Worm (Caenorhabditis elegans) whole organism, early embryonic: ENCODE results near the gene ttr-10.
A peak's percentile ranks its signal among the peaks of the same experiment; 100 is the strongest.

ENCODE experiments used
- B0310.2 ChIP-seq: sonication (generic microtip); optimal IDR thresholded peaks from 2 replicates; lab custom pipeline; 2016; ENCODE audit warnings: mild to moderate bottlenecking, missing genetic modification characterization, missing compliant biosample characterization
- F13C5.2 ChIP-seq: sonication (generic microtip); optimal IDR thresholded peaks from 2 replicates; lab custom pipeline; 2017; ENCODE audit warnings: mild to moderate bottlenecking, missing genetic modification characterization, inconsistent platforms, missing compliant biosample characterization
- aly-1 ChIP-seq: sonication (generic microtip); optimal IDR thresholded peaks from 2 replicates; lab custom pipeline; 2016; ENCODE audit warnings: missing genetic modification characterization, missing compliant biosample characterization
- ama-1 ChIP-seq: fragments of 150-350 bp; optimal IDR thresholded peaks from 2 replicates; lab custom pipeline; 2014
- ceh-13 ChIP-seq: fragments of 200-800 bp; sonication (Bioruptor generic); optimal IDR thresholded peaks from 2 replicates; lab custom pipeline; 2018; ENCODE audit warnings: mild to moderate bottlenecking, missing genetic modification characterization, missing compliant biosample characterization
- ceh-36 ChIP-seq: sonication (generic microtip); optimal IDR thresholded peaks from 2 replicates; lab custom pipeline; 2016; ENCODE audit warnings: missing genetic modification characterization, inconsistent platforms, missing compliant biosample characterization
- ets-7 ChIP-seq: sonication (generic microtip); optimal IDR thresholded peaks from 2 replicates; lab custom pipeline; 2016; ENCODE audit warnings: missing genotype, missing genetic modification characterization, missing compliant biosample characterization
- flt-1 ChIP-seq: fragments of 200-800 bp; sonication (Bioruptor generic); IDR thresholded peaks from 2 replicates; pipeline ENCODE4 v1.3.6; 2022; ENCODE audit warnings: missing genetic modification characterization, missing compliant biosample characterization
- hmbx-1 ChIP-seq: sonication (generic microtip); optimal IDR thresholded peaks from 2 replicates; lab custom pipeline; 2016; ENCODE audit warnings: mild to moderate bottlenecking, missing genetic modification characterization, missing compliant biosample characterization
- hmg-4 ChIP-seq: fragments of 200-800 bp; sonication (Bioruptor generic); optimal IDR thresholded peaks from 2 replicates; lab custom pipeline; 2018; ENCODE audit warnings: mild to moderate bottlenecking, missing genetic modification characterization, missing compliant biosample characterization
- hnd-1 ChIP-seq: sonication (generic microtip); optimal IDR thresholded peaks from 2 replicates; lab custom pipeline; 2016; ENCODE audit warnings: missing genetic modification characterization, missing compliant biosample characterization
- pes-1 ChIP-seq: fragments of 200-800 bp; sonication (Bioruptor generic); IDR thresholded peaks from 2 replicates; pipeline ENCODE4 v1.3.6; 2022; ENCODE audit warnings: missing genetic modification reagents, missing genetic modification characterization, missing compliant biosample characterization
- scrt-1 ChIP-seq: fragments of 200-800 bp; sonication (Bioruptor generic); IDR thresholded peaks from 2 replicates; pipeline ENCODE4 v1.3.6; 2022; ENCODE audit warnings: missing genetic modification characterization, missing compliant biosample characterization
- sea-1 ChIP-seq: fragments of 200-800 bp; sonication (Bioruptor generic); conservative IDR thresholded peaks from 2 replicates; pipeline ENCODE4 v1.3.6; 2022; ENCODE audit warnings: missing genetic modification characterization, missing compliant biosample characterization
- tbx-11 ChIP-seq: fragments of 200-800 bp; sonication (Bioruptor generic); IDR thresholded peaks from 2 replicates; pipeline ENCODE4 v1.3.6; 2022; ENCODE audit warnings: missing genetic modification characterization, missing compliant biosample characterization
- tbx-37 ChIP-seq: fragments of 200-800 bp; sonication (Bioruptor generic); conservative IDR thresholded peaks from 2 replicates; pipeline ENCODE4 v1.3.6; 2022; ENCODE audit warnings: missing genetic modification reagents, missing genetic modification characterization, missing compliant biosample characterization
- tra-4 ChIP-seq: sonication (generic microtip); optimal IDR thresholded peaks from 2 replicates; lab custom pipeline; 2017; ENCODE audit warnings: missing genetic modification characterization, missing compliant biosample characterization

Gene ttr-10

ce11 chrV:7590454-7590853, 36.7 kb upstream of the ttr-10 start, which contains the start of gene C50E3.6:
C50E3.6 (minus strand) TSS chrV:7590554.
- TF ChIP-seq hmbx-1 (tag; lab: Kevin White, UChicago), result no peak
- TF ChIP-seq flt-1 (GFP tag; lab: Robert Waterston, UW), result no peak
- TF ChIP-seq sea-1 (GFP tag; lab: Robert Waterston, UW), result no peak
- no peak for TF ChIP-seq ceh-13 (GFP tag; lab: Kevin White, UChicago)
- TF ChIP-seq ceh-36 (tag; lab: Kevin White, UChicago), result no peak
- no peak for TF ChIP-seq tra-4 (tag; lab: Kevin White, UChicago)
- TF ChIP-seq tbx-11 (GFP tag; lab: Robert Waterston, UW), result no peak
- TF ChIP-seq scrt-1 (GFP tag; lab: Robert Waterston, UW), result no peak
- TF ChIP-seq B0310.2 (tag; lab: Kevin White, UChicago), result no peak
- TF ChIP-seq aly-1 (tag; lab: Kevin White, UChicago), result no peak
- no peak for TF ChIP-seq tbx-37 (GFP tag; lab: Robert Waterston, UW)
- no peak for TF ChIP-seq pes-1 (GFP tag; lab: Robert Waterston, UW)
- no peak for TF ChIP-seq hnd-1 (tag; lab: Kevin White, UChicago)
- no peak for TF ChIP-seq F13C5.2 (tag; lab: Kevin White, UChicago)
- TF ChIP-seq ets-7 (tag; lab: Kevin White, UChicago), result no peak
- no peak for TF ChIP-seq ama-1 (lab: Kevin White, UChicago)

- TF ChIP-seq B0310.2 (tag; lab: Kevin White, UChicago), result no peak
- peak; percentile 34 for TF ChIP-seq F13C5.2 (tag; lab: Kevin White, UChicago)
These were observed 33.9 kb upstream of the ttr-10 start, which contains the start of the genes F19F10.11 and C50E3.5 for ce11 chrV:7587637-7588036. F19F10.11 (minus strand) TSS chrV:7587704. C50E3.5 (plus strand) TSS chrV:7587996.

- TF ChIP-seq tbx-37 (GFP tag; lab: Robert Waterston, UW) (no peak), tbx-11 (GFP tag; lab: Robert Waterston, UW) (no peak), ama-1 (lab: Kevin White, UChicago) (no peak), hmg-4 (GFP tag; lab: Kevin White, UChicago) (no peak), aly-1 (tag; lab: Kevin White, UChicago) (no peak), F13C5.2 (tag; lab: Kevin White, UChicago) (no peak), scrt-1 (GFP tag; lab: Robert Waterston, UW) (no peak), B0310.2 (tag; lab: Kevin White, UChicago) (no peak), hnd-1 (tag; lab: Kevin White, UChicago) (no peak), ceh-36 (tag; lab: Kevin White, UChicago) (no peak), pes-1 (GFP tag; lab: Robert Waterston, UW) (no peak), ceh-13 (GFP tag; lab: Kevin White, UChicago) (no peak), ets-7 (tag; lab: Kevin White, UChicago) (no peak), tra-4 (tag; lab: Kevin White, UChicago) (no peak), hmbx-1 (tag; lab: Kevin White, UChicago) (no peak)
These were observed 26.7 kb upstream of the ttr-10 start, which contains the start of gene ets-6 for ce11 chrV:7580378-7580777. ets-6 (minus strand) TSS chrV:7580546.

ce11 chrV:7575563-7575962, 21.8 kb upstream of the ttr-10 start, which contains the start of the genes snu-66 and ints-9:
snu-66 (minus strand) TSS chrV:7575670.
ints-9 (plus strand) TSS chrV:7575802.
- TF ChIP-seq tbx-11 (GFP tag; lab: Robert Waterston, UW), result no peak
- no peak for TF ChIP-seq pes-1 (GFP tag; lab: Robert Waterston, UW)
- no peak for TF ChIP-seq ets-7 (tag; lab: Kevin White, UChicago)
- TF ChIP-seq sea-1 (GFP tag; lab: Robert Waterston, UW), result no peak
- no peak for TF ChIP-seq ama-1 (lab: Kevin White, UChicago)
- TF ChIP-seq hmbx-1 (tag; lab: Kevin White, UChicago), result no peak
- TF ChIP-seq scrt-1 (GFP tag; lab: Robert Waterston, UW), result no peak
- no peak for TF ChIP-seq F13C5.2 (tag; lab: Kevin White, UChicago)
- TF ChIP-seq B0310.2 (tag; lab: Kevin White, UChicago), result no peak
- no peak for TF ChIP-seq hnd-1 (tag; lab: Kevin White, UChicago)
- no peak for TF ChIP-seq aly-1 (tag; lab: Kevin White, UChicago)
- TF ChIP-seq ceh-13 (GFP tag; lab: Kevin White, UChicago), result no peak
- no peak for TF ChIP-seq ceh-36 (tag; lab: Kevin White, UChicago)
- no peak for TF ChIP-seq tbx-37 (GFP tag; lab: Robert Waterston, UW)
- TF ChIP-seq flt-1 (GFP tag; lab: Robert Waterston, UW), result no peak
- TF ChIP-seq hmg-4 (GFP tag; lab: Kevin White, UChicago), result no peak

ce11 chrV:7570955-7571354, 17.2 kb upstream of the ttr-10 start, which contains the start of gene F19F10.14:
F19F10.14 (minus strand) TSS chrV:7571055.
- TF ChIP-seq B0310.2 (tag; lab: Kevin White, UChicago) (no peak), aly-1 (tag; lab: Kevin White, UChicago) (no peak), sea-1 (GFP tag; lab: Robert Waterston, UW) (no peak), tbx-37 (GFP tag; lab: Robert Waterston, UW) (no peak)

- TF ChIP-seq ama-1 (lab: Kevin White, UChicago), result no peak
- TF ChIP-seq hnd-1 (tag; lab: Kevin White, UChicago), result no peak
- TF ChIP-seq F13C5.2 (tag; lab: Kevin White, UChicago), result no peak
- no peak for TF ChIP-seq tbx-37 (GFP tag; lab: Robert Waterston, UW)
- no peak for TF ChIP-seq hmg-4 (GFP tag; lab: Kevin White, UChicago)
- TF ChIP-seq sea-1 (GFP tag; lab: Robert Waterston, UW), result no peak
These were observed 16.6 kb upstream of the ttr-10 start, which contains the start of gene clec-212 for ce11 chrV:7570290-7570689. clec-212 (minus strand) TSS chrV:7570390.

ce11 chrV:7562947-7563346, 9.2 kb upstream of the ttr-10 start, which contains the start of gene F19F10.1:
F19F10.1 (plus strand) TSS chrV:7563247.
- no peak for TF ChIP-seq tbx-37 (GFP tag; lab: Robert Waterston, UW)
